Fruit fly (Drosophila melanogaster) whole organism, embryonic: ENCODE measurements around the gene CG1738.

Experiments
- Atf3 ChIP-seq: fragments of 200-800 bp; sonication (Bioruptor generic); optimal IDR thresholded peaks from 3 replicates; lab custom pipeline; 2016; ENCODE audit warnings: missing biosample characterization, missing genetic modification characterization
- Bteb2 ChIP-seq: fragments of 200-800 bp; sonication (Bioruptor generic); optimal IDR thresholded peaks from 2 replicates; lab custom pipeline; 2016; ENCODE audit warnings: missing biosample characterization, missing genetic modification characterization
- CG10321 ChIP-seq: fragments of 200-800 bp; sonication (Bioruptor generic); IDR thresholded peaks from 2 replicates; pipeline ENCODE4 v1.3.6; 2022; ENCODE audit warnings: missing biosample characterization, missing genetic modification characterization
- CG10366 ChIP-seq: fragments of 200-800 bp; sonication (Bioruptor generic); IDR thresholded peaks from 2 replicates; pipeline ENCODE4 v1.3.6; 2022; ENCODE audit warnings: missing biosample characterization, missing genetic modification characterization
- CG10431 ChIP-seq: fragments of 200-800 bp; sonication (Bioruptor generic); optimal IDR thresholded peaks from 3 replicates; lab custom pipeline; 2018; ENCODE audit warnings: missing biosample characterization, mild to moderate bottlenecking, missing genetic modification characterization
- CG11504 ChIP-seq: fragments of 200-800 bp; sonication (Bioruptor generic); optimal IDR thresholded peaks from 3 replicates; lab custom pipeline; 2019; ENCODE audit warnings: missing biosample characterization, mild to moderate bottlenecking, missing genetic modification characterization, moderate library complexity
- CG11723 ChIP-seq: fragments of 200-800 bp; sonication (Bioruptor generic); optimal IDR thresholded peaks from 2 replicates; lab custom pipeline; 2017; ENCODE audit warnings: missing biosample characterization, mild to moderate bottlenecking, missing genetic modification characterization
- CG12659 ChIP-seq: fragments of 200-800 bp; sonication (Bioruptor generic); optimal IDR thresholded peaks from 3 replicates; lab custom pipeline; 2017; ENCODE audit warnings: mild to moderate bottlenecking, missing biosample characterization, missing genetic modification reagents, missing genetic modification characterization
- CG14050 ChIP-seq: fragments of 200-800 bp; sonication (Bioruptor generic); IDR thresholded peaks from 3 replicates; pipeline ENCODE4 v1.3.6; 2022; ENCODE audit warnings: missing biosample characterization, missing genetic modification characterization
- CG16815 ChIP-seq: fragments of 200-800 bp; sonication (Bioruptor generic); optimal IDR thresholded peaks from 3 replicates; lab custom pipeline; 2017; ENCODE audit warnings: missing biosample characterization, mild to moderate bottlenecking, missing genetic modification characterization
- CG18262 ChIP-seq: fragments of 200-800 bp; optimal IDR thresholded peaks from 3 replicates; lab custom pipeline; 2019; ENCODE audit warnings: missing biosample characterization, mild to moderate bottlenecking, missing genetic modification characterization, moderate library complexity
- CG2199 ChIP-seq: fragments of 200-800 bp; sonication (Bioruptor generic); IDR thresholded peaks from 3 replicates; pipeline ENCODE4 v1.3.6; 2022; ENCODE audit warnings: missing biosample characterization, missing genetic modification characterization
- CG30431 ChIP-seq: fragments of 200-800 bp; sonication (Bioruptor generic); optimal IDR thresholded peaks from 2 replicates; lab custom pipeline; 2017; ENCODE audit warnings: missing biosample characterization, missing genetic modification characterization
- CG31441 ChIP-seq: fragments of 200-800 bp; sonication (Bioruptor generic); IDR thresholded peaks from 2 replicates; pipeline ENCODE4 v1.3.6; 2022; ENCODE audit warnings: missing biosample characterization, missing genetic modification characterization
- CG3995 ChIP-seq: fragments of 200-800 bp; sonication (Bioruptor generic); optimal IDR thresholded peaks from 3 replicates; lab custom pipeline; 2016; ENCODE audit warnings: missing biosample characterization, missing genetic modification characterization
- CG4617 ChIP-seq: fragments of 200-800 bp; sonication (Bioruptor generic); optimal IDR thresholded peaks from 3 replicates; lab custom pipeline; 2016; ENCODE audit warnings: missing biosample characterization, missing genetic modification characterization, borderline replicate concordance
- CG7556 ChIP-seq: fragments of 200-800 bp; sonication (Bioruptor generic); optimal IDR thresholded peaks from 2 replicates; lab custom pipeline; 2017; ENCODE audit warnings: missing biosample characterization, mild to moderate bottlenecking, missing genetic modification characterization
- CG7786 ChIP-seq: fragments of 200-800 bp; sonication (Bioruptor generic); optimal IDR thresholded peaks from 2 replicates; lab custom pipeline; 2016; ENCODE audit warnings: missing biosample characterization, missing genetic modification characterization
- CG8388 ChIP-seq: fragments of 200-800 bp; sonication (Bioruptor generic); optimal IDR thresholded peaks from 2 replicates; lab custom pipeline; 2019; ENCODE audit warnings: missing biosample characterization, mild to moderate bottlenecking, missing genetic modification characterization, moderate library complexity
- CG9215 ChIP-seq: fragments of 200-800 bp; sonication (Bioruptor generic); IDR thresholded peaks from 2 replicates; pipeline ENCODE4 v1.3.6; 2022; ENCODE audit warnings: missing biosample characterization, missing genetic modification characterization
- CTCF ChIP-seq: fragments of 200-800 bp; sonication (Bioruptor generic); optimal IDR thresholded peaks from 2 replicates; lab custom pipeline; 2017; ENCODE audit warnings: missing biosample characterization, mild to moderate bottlenecking, missing genetic modification characterization, moderate library complexity
- Dip3 ChIP-seq: fragments of 200-800 bp; sonication (Bioruptor generic); optimal IDR thresholded peaks from 3 replicates; lab custom pipeline; 2016; ENCODE audit warnings: missing biosample characterization, missing genetic modification characterization
- Doc2 ChIP-seq: fragments of 200-800 bp; sonication (Bioruptor generic); IDR thresholded peaks from 2 replicates; pipeline ENCODE4 v1.3.6; 2022; ENCODE audit warnings: missing biosample characterization, missing genetic modification characterization
- Doc3 ChIP-seq: fragments of 200-800 bp; sonication (Bioruptor generic); IDR thresholded peaks from 3 replicates; pipeline ENCODE4 v1.3.6; 2022; ENCODE audit warnings: missing biosample characterization, missing genetic modification characterization; ENCODE audit not compliant: partially characterized antibody
- Hey ChIP-seq: fragments of 200-800 bp; sonication (Bioruptor generic); optimal IDR thresholded peaks from 3 replicates; lab custom pipeline; 2018; ENCODE audit warnings: missing biosample characterization, mild to moderate bottlenecking, missing genetic modification characterization
- HmgZ ChIP-seq: fragments of 200-800 bp; sonication (Bioruptor generic); optimal IDR thresholded peaks from 2 replicates; lab custom pipeline; 2018; ENCODE audit warnings: missing biosample characterization, mild to moderate bottlenecking, missing genetic modification characterization
- Lpt ChIP-seq: fragments of >200 bp; optimal IDR thresholded peaks from 2 replicates; lab custom pipeline; 2018; ENCODE audit warnings: missing biosample characterization, missing genetic modification characterization
- MTF-1 ChIP-seq: fragments of 200-800 bp; sonication (Bioruptor generic); optimal IDR thresholded peaks from 2 replicates; lab custom pipeline; 2018; ENCODE audit warnings: missing biosample characterization, mild to moderate bottlenecking, missing genetic modification characterization, borderline replicate concordance
- Oli ChIP-seq: fragments of 200-800 bp; sonication (Bioruptor generic); optimal IDR thresholded peaks from 2 replicates; lab custom pipeline; 2018; ENCODE audit warnings: missing biosample characterization, mild to moderate bottlenecking, missing genetic modification characterization, moderate library complexity
- Rfx ChIP-seq: fragments of 200-800 bp; sonication (Bioruptor generic); IDR thresholded peaks from 2 replicates; pipeline ENCODE4 v1.3.6; 2022; ENCODE audit warnings: missing biosample characterization, missing genetic modification characterization
- ab ChIP-seq: fragments of 200-800 bp; sonication (Bioruptor generic); optimal IDR thresholded peaks from 2 replicates; lab custom pipeline; 2016; ENCODE audit warnings: missing biosample characterization, missing genetic modification characterization
- ato ChIP-seq: fragments of 200-800 bp; sonication (Bioruptor generic); IDR thresholded peaks from 2 replicates; pipeline ENCODE4 v1.3.6; 2022; ENCODE audit warnings: missing biosample characterization, missing genetic modification characterization; ENCODE audit not compliant: partially characterized antibody
- dati ChIP-seq: fragments of 200-800 bp; sonication (Bioruptor generic); IDR thresholded peaks from 2 replicates; pipeline ENCODE4 v1.3.6; 2022; ENCODE audit warnings: missing biosample characterization, missing genetic modification characterization
- fd102C ChIP-seq: fragments of 200-800 bp; sonication (Bioruptor generic); optimal IDR thresholded peaks from 2 replicates; lab custom pipeline; 2018; ENCODE audit warnings: missing biosample characterization, mild to moderate bottlenecking, missing genetic modification characterization, moderate library complexity
- ftz-f1 ChIP-seq: fragments of 200-800 bp; sonication (Bioruptor generic); optimal IDR thresholded peaks from 2 replicates; lab custom pipeline; 2016; ENCODE audit warnings: missing biosample characterization, missing genetic modification characterization
- grn ChIP-seq: fragments of 200-800 bp; sonication (Bioruptor generic); optimal IDR thresholded peaks from 3 replicates; lab custom pipeline; 2017; ENCODE audit warnings: missing biosample characterization, missing genetic modification characterization
- gsb ChIP-seq: fragments of 200-800 bp; sonication (Bioruptor generic); IDR thresholded peaks from 2 replicates; pipeline ENCODE4 v1.3.6; 2022; ENCODE audit warnings: missing biosample characterization, missing genetic modification characterization
- her ChIP-seq: fragments of 200-800 bp; sonication (Bioruptor generic); optimal IDR thresholded peaks from 2 replicates; lab custom pipeline; 2016; ENCODE audit warnings: missing biosample characterization, missing genetic modification characterization
- jing ChIP-seq: fragments of 200-800 bp; sonication (Bioruptor generic); optimal IDR thresholded peaks from 2 replicates; lab custom pipeline; 2018; ENCODE audit warnings: missing biosample characterization, mild to moderate bottlenecking, missing genetic modification characterization
- psq ChIP-seq: fragments of 200-800 bp; sonication (Bioruptor generic); optimal IDR thresholded peaks from 2 replicates; lab custom pipeline; 2017; ENCODE audit warnings: missing biosample characterization, missing genetic modification characterization
- run ChIP-seq: fragments of 200-800 bp; sonication (Bioruptor generic); optimal IDR thresholded peaks from 3 replicates; lab custom pipeline; 2018; ENCODE audit warnings: missing biosample characterization, mild to moderate bottlenecking, missing genetic modification characterization
- sc ChIP-seq, 3 experiments: fragments of >200 bp in 2 of 3; fragments of 200-800 bp in 1 of 3; sonication (Bioruptor generic) in 1 of 3; optimal IDR thresholded peaks; 2 replicates in 2 of 3; 3 replicates in 1 of 3; lab custom pipeline; 2017; ENCODE audit warnings: mild to moderate bottlenecking in 1 of 3, missing biosample characterization in 1 of 3, missing genetic modification characterization in 1 of 3, missing genetic modification reagents in 1 of 3
- sens ChIP-seq: fragments of 200-800 bp; sonication (Bioruptor generic); peaks from one replicate; lab custom pipeline; 2016; ENCODE audit warnings: missing biosample characterization, missing genetic modification characterization

CG1738 gene

DNA sequence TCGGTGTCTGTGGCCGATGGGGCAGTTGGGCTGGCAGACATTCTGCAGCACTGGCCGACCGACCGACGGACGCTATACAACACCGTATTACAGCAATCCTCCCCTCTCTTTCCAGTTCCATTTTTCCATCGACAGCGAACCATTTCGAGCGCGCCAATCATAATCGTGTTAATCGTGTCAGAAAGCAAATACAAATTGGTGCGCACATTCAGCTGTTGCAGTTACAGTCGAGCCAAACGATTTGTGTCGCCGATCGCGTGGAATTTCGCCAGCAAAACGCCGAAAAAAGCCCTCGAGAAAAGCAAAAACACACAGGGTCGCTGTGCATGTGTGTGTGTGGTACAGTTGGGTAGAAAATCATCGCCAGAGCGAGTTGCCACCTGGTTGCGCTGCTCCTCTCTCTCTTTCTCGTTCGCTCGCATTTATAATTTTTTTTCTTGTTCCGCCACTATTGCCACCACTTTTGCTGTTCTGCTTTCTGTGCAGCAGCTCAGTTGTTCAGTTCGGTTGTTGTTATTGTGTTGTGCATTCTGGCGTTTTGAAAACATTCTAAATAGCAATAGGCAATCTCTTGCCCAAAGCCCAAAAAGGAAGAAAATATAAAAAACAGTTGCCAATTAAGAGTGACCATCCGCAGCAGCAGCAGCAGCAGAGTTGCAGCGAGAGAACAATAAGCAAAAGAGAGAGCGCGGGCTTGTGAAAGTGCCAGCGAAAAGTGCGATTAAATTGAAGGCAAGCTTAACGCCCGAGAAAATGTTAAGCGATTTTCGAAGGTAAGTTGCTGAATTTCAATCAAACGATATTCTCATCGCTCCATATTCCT is 1.9 kb downstream of the CG1738 start, which contains the start of gene CG1737 (continued):
- TF ChIP-seq Doc2 (GFP tag; lab: Robert Waterston, UW): no peak
- TF ChIP-seq CG10431: no peak
- peak; percentile 19 for TF ChIP-seq CG12659 (GFP tag; lab: Kevin White, UChicago)
- no peak for TF ChIP-seq CG30431 (GFP tag; lab: Kevin White, UChicago)
- TF ChIP-seq CG8388 (GFP tag; lab: Kevin White, UChicago): peak; percentile 37
- TF ChIP-seq fd102C (GFP tag; lab: Kevin White, UChicago): no peak
- TF ChIP-seq HmgZ (tag; lab: Kevin White, UChicago): peak; percentile 11
- TF ChIP-seq CG3995 (GFP tag; lab: Kevin White, UChicago): no peak
- no peak for TF ChIP-seq Doc3 (GFP tag; lab: Robert Waterston, UW)
- no peak for TF ChIP-seq dati
- no peak for TF ChIP-seq ftz-f1 (GFP tag; lab: Kevin White, UChicago)
- TF ChIP-seq CG14050 (GFP tag; lab: Robert Waterston, UW): no peak
- TF ChIP-seq ab (GFP tag; lab: Kevin White, UChicago): no peak
- TF ChIP-seq psq (GFP tag; lab: Kevin White, UChicago): no peak
- no peak for TF ChIP-seq CG11723 (GFP tag; lab: Kevin White, UChicago)
- TF ChIP-seq CG11504 (tag; lab: Kevin White, UChicago): no peak
- peak; percentile 37 for TF ChIP-seq CG7786 (GFP tag; lab: Kevin White, UChicago)
- no peak for TF ChIP-seq gsb (GFP tag; lab: Robert Waterston, UW)
- no peak for TF ChIP-seq MTF-1 (GFP tag; lab: Kevin White, UChicago)
- peak; percentile 44 for TF ChIP-seq CG4617 (GFP tag; lab: Kevin White, UChicago)
- TF ChIP-seq CG10321 (GFP tag; lab: Robert Waterston, UW): no peak
- TF ChIP-seq Bteb2 (GFP tag; lab: Kevin White, UChicago): no peak
- no peak for TF ChIP-seq CG18262 (tag; lab: Kevin White, UChicago)
- no peak for TF ChIP-seq Hey (tag; lab: Kevin White, UChicago)
- no peak for TF ChIP-seq ato (GFP tag; lab: Robert Waterston, UW)
- TF ChIP-seq Rfx (GFP tag; lab: Robert Waterston, UW): peak; percentile 38; the same call in 1 of the 2 replicates
- TF ChIP-seq sc (optimal IDR thresholded peaks at IDR 0.05; lab: Kevin White, UChicago): no peak
- no peak for TF ChIP-seq sc (GFP tag; optimal IDR thresholded peaks at IDR 0.05; lab: Kevin White, UChicago)
- no peak for TF ChIP-seq CG31441 (GFP tag; lab: Robert Waterston, UW)
- TF ChIP-seq CG16815 (GFP tag; lab: Kevin White, UChicago): no peak
- TF ChIP-seq Lpt (GFP tag; lab: Kevin White, UChicago): no peak
- TF ChIP-seq jing (GFP tag; lab: Kevin White, UChicago): no peak
- TF ChIP-seq CG7556 (GFP tag; lab: Kevin White, UChicago): no peak
- TF ChIP-seq CG10366: no peak
- no peak for TF ChIP-seq run (tag; lab: Kevin White, UChicago)
- no peak for TF ChIP-seq Atf3
- 0 out of 3 replicates have a peak, but pooled peaks have one; percentile 21 for TF ChIP-seq CG2199 (GFP tag; lab: Robert Waterston, UW)
- no peak for TF ChIP-seq her (GFP tag; lab: Kevin White, UChicago)
- no peak for TF ChIP-seq Oli (tag; lab: Kevin White, UChicago)
- TF ChIP-seq sens (GFP tag; lab: Kevin White, UChicago): peak; percentile 44
- TF ChIP-seq grn: no peak
- no peak for TF ChIP-seq Dip3 (GFP tag; lab: Kevin White, UChicago)
- TF ChIP-seq CG9215 (GFP tag; lab: Robert Waterston, UW): no peak
- TF ChIP-seq CTCF: no peak
- TF ChIP-seq, all 482 proteins: peak for 88
